Worm (Caenorhabditis elegans) whole organism, mixed stage, embryonic: ENCODE results near the gene memi-3.

ENCODE experiments used
- cnd-1 ChIP-seq: fragments of 200-800 bp; sonication (Bioruptor generic); optimal IDR thresholded peaks from 2 replicates; lab custom pipeline; 2018; ENCODE audit warnings: mild to moderate bottlenecking, missing genetic modification characterization, missing compliant biosample characterization
- lin-13 ChIP-seq: fragments of 150-350 bp; optimal IDR thresholded peaks from 2 replicates; lab custom pipeline; 2014; ENCODE audit warnings: missing biosample characterization, missing genetic modification characterization
- nhr-237 ChIP-seq: fragments of 150-350 bp; optimal IDR thresholded peaks from 2 replicates; lab custom pipeline; 2014; ENCODE audit warnings: missing biosample characterization, missing genetic modification characterization
- nhr-76 ChIP-seq: sonication (generic microtip); optimal IDR thresholded peaks from 2 replicates; lab custom pipeline; 2017; ENCODE audit warnings: missing biosample characterization, missing genetic modification characterization
- snpc-4 ChIP-seq: fragments of 150-350 bp; optimal IDR thresholded peaks from 2 replicates; lab custom pipeline; 2014; ENCODE audit warnings: missing biosample characterization, missing genetic modification characterization
- sptf-1 ChIP-seq: sonication (generic microtip); optimal IDR thresholded peaks from 2 replicates; lab custom pipeline; 2017; ENCODE audit warnings: mild to moderate bottlenecking, missing genetic modification characterization, moderate library complexity, missing compliant biosample characterization
- unc-39 ChIP-seq: fragments of 150-350 bp; optimal IDR thresholded peaks from 2 replicates; lab custom pipeline; 2014; ENCODE audit warnings: missing biosample characterization, missing genetic modification characterization
- ztf-11 ChIP-seq: fragments of 150-350 bp; optimal IDR thresholded peaks from 2 replicates; lab custom pipeline; 2014; ENCODE audit warnings: missing biosample characterization, missing genetic modification characterization

ce11 chrIV:11424830-11425229 is 21.7 kb upstream of the memi-3 start, which contains the start of gene F22B3.8:
- TF ChIP-seq sptf-1 (tag; lab: Kevin White, UChicago) (no peak), nhr-76 (tag; lab: Kevin White, UChicago) (no peak), lin-13 (no peak), ztf-11 (tag; lab: Kevin White, UChicago) (no peak), nhr-237 (no peak), cnd-1 (tag; lab: Kevin White, UChicago) (no peak), unc-39 (tag; lab: Kevin White, UChicago) (no peak), snpc-4 (tag; lab: Kevin White, UChicago) (no peak)
